Worm (Caenorhabditis elegans) whole organism, young adult: Measurements from ENCODE around the gene clk-2.

Experiments
- B0019.2 ChIP-seq: fragments of 200-800 bp; sonication (Bioruptor generic); conservative IDR thresholded peaks from 2 replicates; pipeline ENCODE4 v1.3.6; 2022; ENCODE audit warnings: missing genetic modification reagents, missing genetic modification characterization, missing compliant biosample characterization
- D2030.7 ChIP-seq: fragments of 200-800 bp; sonication (Bioruptor generic); IDR thresholded peaks from 2 replicates; pipeline ENCODE4 v1.3.6; 2022; ENCODE audit warnings: missing genetic modification reagents, missing genetic modification characterization, missing compliant biosample characterization
- F33H1.4 ChIP-seq: fragments of 200-800 bp; sonication (Bioruptor generic); IDR thresholded peaks from 2 replicates; pipeline ENCODE4 v1.3.6; 2022; ENCODE audit warnings: missing genetic modification reagents, missing genetic modification characterization, missing compliant biosample characterization
- F52B5.7 ChIP-seq: sonication (generic microtip); optimal IDR thresholded peaks from 2 replicates; lab custom pipeline; 2016; ENCODE audit warnings: mild to moderate bottlenecking, missing genetic modification characterization, missing compliant biosample characterization
- K11D2.4 ChIP-seq: fragments of 200-800 bp; sonication (Bioruptor generic); IDR thresholded peaks from 2 replicates; pipeline ENCODE4 v1.3.6; 2022; ENCODE audit warnings: missing genetic modification reagents, missing genetic modification characterization, missing compliant biosample characterization
- K12H6.12 ChIP-seq: fragments of 200-800 bp; sonication (Bioruptor generic); optimal IDR thresholded peaks from 2 replicates; lab custom pipeline; 2018; ENCODE audit warnings: mild to moderate bottlenecking, missing genetic modification characterization, missing compliant biosample characterization
- T07F8.4 ChIP-seq: sonication (generic microtip); optimal IDR thresholded peaks from 2 replicates; lab custom pipeline; 2016; ENCODE audit warnings: mild to moderate bottlenecking, missing genetic modification characterization, moderate library complexity, missing compliant biosample characterization
- T26A5.8 ChIP-seq: sonication (generic microtip); optimal IDR thresholded peaks from 2 replicates; lab custom pipeline; 2016; ENCODE audit warnings: missing genetic modification characterization, missing compliant biosample characterization
- Y53G8AR.9 ChIP-seq: fragments of 200-800 bp; sonication (Bioruptor generic); conservative IDR thresholded peaks from 2 replicates; pipeline ENCODE4 v1.3.6; 2022; ENCODE audit warnings: missing genetic modification reagents, missing genetic modification characterization, missing compliant biosample characterization
- Y67H2A.10 ChIP-seq: fragments of 200-800 bp; sonication (Bioruptor generic); conservative IDR thresholded peaks from 2 replicates; pipeline ENCODE4 v1.3.6; 2022; ENCODE audit warnings: missing genetic modification reagents, missing genetic modification characterization, missing compliant biosample characterization
- Y95B8A.8 ChIP-seq: fragments of 200-800 bp; sonication (Bioruptor generic); IDR thresholded peaks from 2 replicates; pipeline ENCODE4 v1.3.6; 2022; ENCODE audit warnings: missing genetic modification reagents, missing genetic modification characterization, missing compliant biosample characterization
- ZK185.1 ChIP-seq: sonication (generic microtip); optimal IDR thresholded peaks from 2 replicates; lab custom pipeline; 2016; ENCODE audit warnings: mild to moderate bottlenecking, missing genetic modification characterization, missing compliant biosample characterization; ENCODE audit not compliant: poor library complexity, severe bottlenecking
- aptf-3 ChIP-seq: fragments of 200-800 bp; sonication (Bioruptor generic); IDR thresholded peaks from 2 replicates; pipeline ENCODE4 v1.3.6; 2022; ENCODE audit warnings: missing genetic modification characterization, missing compliant biosample characterization
- athp-1 ChIP-seq: sonication (generic microtip); optimal IDR thresholded peaks from 2 replicates; lab custom pipeline; 2017; ENCODE audit warnings: mild to moderate bottlenecking, missing genetic modification characterization, missing compliant biosample characterization
- attf-6 ChIP-seq: fragments of 200-800 bp; sonication (Bioruptor generic); IDR thresholded peaks from 2 replicates; pipeline ENCODE4 v1.3.6; 2022; ENCODE audit warnings: missing genetic modification reagents, missing genetic modification characterization, missing compliant biosample characterization
- cebp-1 ChIP-seq, 2 experiments: fragments of 200-800 bp in 1 of 2; sonication (Bioruptor generic) in 1 of 2; sonication (generic microtip) in 1 of 2; IDR thresholded peaks in 1 of 2; optimal IDR thresholded peaks in 1 of 2; 2 replicates each; pipeline versions ENCODE4 v1.3.6 to Lab custom; 2017 to 2022; ENCODE audit warnings: missing compliant biosample characterization in 2 of 2, missing genetic modification characterization in 2 of 2, mild to moderate bottlenecking in 1 of 2, missing genetic modification reagents in 1 of 2, moderate library complexity in 1 of 2
- ceh-40 ChIP-seq: fragments of 200-800 bp; sonication (Bioruptor generic); IDR thresholded peaks from 2 replicates; pipeline ENCODE4 v1.3.6; 2022; ENCODE audit warnings: missing genetic modification characterization, missing compliant biosample characterization
- die-1 ChIP-seq: sonication (generic microtip); optimal IDR thresholded peaks from 2 replicates; lab custom pipeline; 2016; ENCODE audit warnings: missing genotype, mild to moderate bottlenecking, missing genetic modification characterization, missing compliant biosample characterization
- efl-1 ChIP-seq: fragments of 150-350 bp; optimal IDR thresholded peaks from 2 replicates; lab custom pipeline; 2014; ENCODE audit warnings: missing biosample characterization, missing genetic modification reagents, missing genetic modification characterization
- egrh-3 ChIP-seq: fragments of 200-800 bp; sonication (Bioruptor generic); IDR thresholded peaks from 2 replicates; pipeline ENCODE4 v1.3.6; 2022; ENCODE audit warnings: missing genetic modification reagents, missing genetic modification characterization, missing compliant biosample characterization
- ekl-4 ChIP-seq: fragments of 200-800 bp; sonication (Bioruptor generic); IDR thresholded peaks from 2 replicates; pipeline ENCODE4 v1.3.6; 2022; ENCODE audit warnings: missing genetic modification reagents, missing genetic modification characterization, missing compliant biosample characterization
- him-1 ChIP-seq: sonication (generic microtip); optimal IDR thresholded peaks from 2 replicates; lab custom pipeline; 2016; ENCODE audit warnings: missing genotype, missing genetic modification reagents, missing genetic modification characterization, missing compliant biosample characterization
- hlh-12 ChIP-seq: sonication (generic microtip); optimal IDR thresholded peaks from 2 replicates; lab custom pipeline; 2016; ENCODE audit warnings: missing genetic modification characterization, missing compliant biosample characterization
- hlh-26 ChIP-seq: fragments of 200-800 bp; sonication (Bioruptor generic); conservative IDR thresholded peaks from 2 replicates; pipeline ENCODE4 v1.3.6; 2022; ENCODE audit warnings: missing genetic modification reagents, missing genetic modification characterization, missing compliant biosample characterization
- hmg-20 ChIP-seq: fragments of 200-800 bp; sonication (Bioruptor generic); IDR thresholded peaks from 2 replicates; pipeline ENCODE4 v1.3.6; 2022; ENCODE audit warnings: missing genetic modification reagents, missing genetic modification characterization, missing compliant biosample characterization
- lag-1 ChIP-seq: fragments of 200-800 bp; sonication (Bioruptor generic); IDR thresholded peaks from 2 replicates; pipeline ENCODE4 v1.3.6; 2022; ENCODE audit warnings: missing genetic modification reagents, missing genetic modification characterization, missing compliant biosample characterization
- lin-40 ChIP-seq: sonication (generic microtip); optimal IDR thresholded peaks from 2 replicates; lab custom pipeline; 2016; ENCODE audit warnings: missing genetic modification characterization, mild to moderate bottlenecking, missing compliant biosample characterization, missing genotype, missing genetic modification reagents
- lir-1 ChIP-seq: fragments of 200-800 bp; sonication (Bioruptor generic); conservative IDR thresholded peaks from 2 replicates; pipeline ENCODE4 v1.3.6; 2022; ENCODE audit warnings: missing genetic modification reagents, missing genetic modification characterization, missing compliant biosample characterization
- lsl-1 ChIP-seq: fragments of 200-800 bp; sonication (Bioruptor generic); optimal IDR thresholded peaks from 2 replicates; lab custom pipeline; 2018; ENCODE audit warnings: mild to moderate bottlenecking, missing genetic modification characterization, moderate library complexity, missing compliant biosample characterization
- lsy-27 ChIP-seq: sonication (generic microtip); optimal IDR thresholded peaks from 2 replicates; lab custom pipeline; 2017; ENCODE audit warnings: missing genetic modification characterization, mild to moderate bottlenecking, missing compliant biosample characterization, antibody characterized with exemption, missing genotype, borderline replicate concordance; ENCODE audit not compliant: insufficient read depth
- madf-8 ChIP-seq: fragments of 200-800 bp; sonication (Bioruptor generic); conservative IDR thresholded peaks from 2 replicates; pipeline ENCODE4 v1.3.6; 2022; ENCODE audit warnings: missing genetic modification reagents, missing genetic modification characterization, missing compliant biosample characterization
- nhr-120 ChIP-seq: fragments of 200-800 bp; sonication (Bioruptor generic); IDR thresholded peaks from 2 replicates; pipeline ENCODE4 v1.3.6; 2022; ENCODE audit warnings: missing genetic modification characterization, missing compliant biosample characterization
- nhr-27 ChIP-seq: fragments of 200-800 bp; sonication (Bioruptor generic); optimal IDR thresholded peaks from 2 replicates; lab custom pipeline; 2018; ENCODE audit warnings: mild to moderate bottlenecking, missing genetic modification characterization, moderate library complexity, missing compliant biosample characterization
- pbrm-1 ChIP-seq: fragments of 200-800 bp; sonication (Bioruptor generic); IDR thresholded peaks from 2 replicates; pipeline ENCODE4 v1.3.6; 2022; ENCODE audit warnings: missing genetic modification reagents, missing genetic modification characterization, missing compliant biosample characterization
- pha-4 ChIP-seq: fragments of 150-350 bp; sonication (generic microtip); optimal IDR thresholded peaks from 2 replicates; lab custom pipeline; 2014; ENCODE audit warnings: missing biosample characterization, missing genetic modification reagents, missing genetic modification characterization
- rcor-1 ChIP-seq: fragments of 200-800 bp; sonication (Bioruptor generic); IDR thresholded peaks from 2 replicates; pipeline ENCODE4 v1.3.6; 2022; ENCODE audit warnings: missing genetic modification reagents, missing genetic modification characterization, missing compliant biosample characterization
- rpc-1 ChIP-seq, 2 experiments: fragments of 150-350 bp in 1 of 2; sonication (generic microtip) in 1 of 2; optimal IDR thresholded peaks; 2 replicates each; lab custom pipeline; 2014 to 2018; ENCODE audit warnings: missing biosample characterization in 1 of 2, missing genetic modification characterization in 1 of 2, missing genetic modification reagents in 1 of 2, missing genotype in 1 of 2
- snpc-1.3 ChIP-seq: sonication (generic microtip); optimal IDR thresholded peaks from 2 replicates; lab custom pipeline; 2017; ENCODE audit warnings: missing genetic modification characterization, mild to moderate bottlenecking, missing compliant biosample characterization, antibody characterized with exemption, moderate library complexity, missing genotype, missing genetic modification reagents; ENCODE audit not compliant: insufficient read depth
- snpc-4 ChIP-seq, 5 experiments: fragments of 150-350 bp in 1 of 5; sonication (generic microtip) in 4 of 5; optimal IDR thresholded peaks; 2 replicates each; lab custom pipeline; 2014 to 2018; ENCODE audit warnings: missing genetic modification characterization in 5 of 5, missing biosample characterization in 3 of 5, antibody characterized with exemption in 2 of 5, mild to moderate bottlenecking in 2 of 5, missing compliant biosample characterization in 2 of 5, missing genotype in 2 of 5, moderate library complexity in 2 of 5, missing genetic modification reagents in 1 of 5
- tlf-1 ChIP-seq: fragments of 200-800 bp; sonication (Bioruptor generic); optimal IDR thresholded peaks from 2 replicates; lab custom pipeline; 2018; ENCODE audit warnings: mild to moderate bottlenecking, missing genetic modification characterization, missing compliant biosample characterization
- zfh-2 ChIP-seq: fragments of 200-800 bp; sonication (Bioruptor generic); conservative IDR thresholded peaks from 2 replicates; pipeline ENCODE4 v1.3.6; 2022; ENCODE audit warnings: missing genetic modification reagents, missing genetic modification characterization, missing compliant biosample characterization
- ztf-18 ChIP-seq: sonication (generic microtip); optimal IDR thresholded peaks from 2 replicates; lab custom pipeline; 2016; ENCODE audit warnings: missing genotype, mild to moderate bottlenecking, missing genetic modification characterization, missing compliant biosample characterization
- ztf-26 ChIP-seq: sonication (generic microtip); optimal IDR thresholded peaks from 2 replicates; lab custom pipeline; 2017; ENCODE audit warnings: missing genetic modification characterization, missing compliant biosample characterization
- ztf-6 ChIP-seq: fragments of 200-800 bp; sonication (Bioruptor generic); IDR thresholded peaks from 2 replicates; pipeline ENCODE4 v1.3.6; 2022; ENCODE audit warnings: missing genetic modification reagents, missing genetic modification characterization, missing compliant biosample characterization

Gene clk-2

DNA sequence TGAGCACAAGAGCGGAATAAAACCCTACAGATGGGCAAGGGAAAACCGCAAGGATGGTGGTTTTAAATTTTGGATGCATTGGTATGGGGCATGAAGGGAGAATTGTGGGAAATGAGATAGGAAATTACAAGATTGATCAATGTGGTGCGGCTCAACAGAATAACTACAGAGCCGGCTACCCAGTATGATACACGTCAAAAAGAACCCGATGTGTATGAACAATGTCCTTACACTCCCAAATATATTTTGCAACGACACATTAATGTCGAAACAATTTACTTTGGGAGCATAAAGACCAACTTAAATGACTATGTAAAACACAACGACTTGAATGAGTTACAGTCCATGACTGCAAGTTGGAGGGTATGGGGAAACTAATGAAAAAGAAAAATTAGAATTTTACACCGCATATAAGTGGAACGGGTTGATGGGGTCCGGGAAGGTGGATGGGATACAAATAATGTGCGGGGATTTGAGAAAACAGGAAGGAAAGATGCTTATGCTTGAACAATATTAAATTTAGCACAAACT, 22.6 kb downstream of the clk-2 start (continued):
- TF ChIP-seq Y95B8A.8 (GFP tag; lab: Robert Waterston, UW) (no peak), ztf-18 (peak; percentile 49), T26A5.8 (no peak), hlh-12 (no peak), ceh-40 (GFP tag; lab: Robert Waterston, UW) (no peak), rcor-1 (GFP tag; lab: Robert Waterston, UW) (0 out of 2 replicates have a peak, but pooled peaks have one; percentile 6), T07F8.4 (tag; lab: Kevin White, UChicago) (no peak), K12H6.12 (tag; lab: Kevin White, UChicago) (no peak), egrh-3 (GFP tag; lab: Robert Waterston, UW) (no peak), efl-1 (GFP tag; lab: Kevin White, UChicago) (no peak), pbrm-1 (GFP tag; lab: Robert Waterston, UW) (no peak), nhr-120 (GFP tag; lab: Robert Waterston, UW) (no peak), ztf-6 (GFP tag; lab: Robert Waterston, UW) (no peak), cebp-1 (GFP tag; IDR thresholded peaks at IDR 0.05; lab: Robert Waterston, UW) (no peak), cebp-1 (tag; optimal IDR thresholded peaks at IDR 0.05; lab: Kevin White, UChicago) (peak; percentile 26), lir-1 (GFP tag; lab: Robert Waterston, UW) (no peak), pha-4 (tag; lab: Kevin White, UChicago) (no peak), snpc-1.3 (tag; lab: Kevin White, UChicago) (no peak), ztf-26 (tag; lab: Kevin White, UChicago) (no peak), B0019.2 (GFP tag; lab: Robert Waterston, UW) (no peak), lsl-1 (GFP tag; lab: Kevin White, UChicago) (peak; percentile 17), hlh-26 (GFP tag; lab: Robert Waterston, UW) (no peak), aptf-3 (0 out of 2 replicates have a peak, but pooled peaks have one; percentile 45), athp-1 (no peak), ekl-4 (0 out of 2 replicates have a peak, but pooled peaks have one; percentile 19), K11D2.4 (GFP tag; lab: Robert Waterston, UW) (no peak), Y53G8AR.9 (GFP tag; lab: Robert Waterston, UW) (peak; percentile 76; the same call in 1 of the 2 replicates), zfh-2 (GFP tag; lab: Robert Waterston, UW) (no peak), lin-40 (tag; lab: Kevin White, UChicago) (no peak), him-1 (tag; lab: Kevin White, UChicago) (no peak), nhr-27 (tag; lab: Kevin White, UChicago) (no peak), attf-6 (GFP tag; lab: Robert Waterston, UW) (peak; percentile 42; the same call in 1 of the 2 replicates), rpc-1 (optimal IDR thresholded peaks at IDR 0.05; lab: Kevin White, UChicago) (no peak), rpc-1 (tag; optimal IDR thresholded peaks at IDR 0.05; lab: Kevin White, UChicago) (no peak), lsy-27 (no peak), ZK185.1 (tag; lab: Kevin White, UChicago) (peak; percentile 12), D2030.7 (no peak), Y67H2A.10 (GFP tag; lab: Robert Waterston, UW) (no peak), lag-1 (GFP tag; lab: Robert Waterston, UW) (0 out of 2 replicates have a peak, but pooled peaks have one; percentile 20), snpc-4 (GFP tag; optimal IDR thresholded peaks at IDR 0.05; lab: Kevin White, UChicago) (peak; percentile 42), snpc-4 (tag; optimal IDR thresholded peaks at IDR 0.05; lab: Kevin White, UChicago) (no peak), tlf-1 (GFP tag; lab: Kevin White, UChicago) (no peak), F52B5.7 (tag; lab: Kevin White, UChicago) (no peak), madf-8 (no peak), hmg-20 (GFP tag; lab: Robert Waterston, UW) (no peak), F33H1.4 (GFP tag; lab: Robert Waterston, UW) (no peak), die-1 (tag; lab: Kevin White, UChicago) (peak; percentile 33)
